Fruit fly (Drosophila melanogaster) whole organism, larva: ENCODE results near the gene CG32318.
"Not testable (repeated sequence)": the region's sequence is repeated elsewhere in the genome, so short reads cannot be mapped to it uniquely, and the experiment has no call there.

Experiments used
- noc ChIP-seq: fragments of 200-800 bp; sonication (Bioruptor generic); optimal IDR thresholded peaks from 3 replicates; lab custom pipeline; 2019; ENCODE audit warnings: missing biosample characterization, mild to moderate bottlenecking, missing genetic modification characterization, moderate library complexity

Gene CG32318

DNA sequence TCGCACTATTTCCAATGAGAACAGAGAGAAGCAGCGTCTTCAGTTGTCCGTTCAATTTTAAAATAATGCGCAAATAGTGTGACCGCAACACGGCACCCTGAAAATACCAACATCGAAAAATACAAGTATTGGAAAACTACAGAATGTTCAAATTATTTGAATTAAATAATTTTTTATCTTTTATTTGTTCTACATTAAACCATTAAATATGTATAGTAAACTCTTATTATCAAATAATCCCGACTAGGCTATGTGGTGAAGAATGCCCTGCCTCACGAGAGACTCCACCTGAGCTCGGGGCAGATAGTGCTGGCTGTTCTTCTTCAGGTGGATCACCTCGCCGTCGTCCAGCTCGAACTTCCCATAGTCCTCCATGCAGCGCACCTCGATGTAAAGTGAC lies at the start of gene CG32318:
TSS of gene CG32318 (minus strand) at position 101 of the 400 bp plus-strand sequence.
- TF ChIP-seq noc (tag; lab: Kevin White, UChicago) = not testable (repeated sequence)

DNA sequence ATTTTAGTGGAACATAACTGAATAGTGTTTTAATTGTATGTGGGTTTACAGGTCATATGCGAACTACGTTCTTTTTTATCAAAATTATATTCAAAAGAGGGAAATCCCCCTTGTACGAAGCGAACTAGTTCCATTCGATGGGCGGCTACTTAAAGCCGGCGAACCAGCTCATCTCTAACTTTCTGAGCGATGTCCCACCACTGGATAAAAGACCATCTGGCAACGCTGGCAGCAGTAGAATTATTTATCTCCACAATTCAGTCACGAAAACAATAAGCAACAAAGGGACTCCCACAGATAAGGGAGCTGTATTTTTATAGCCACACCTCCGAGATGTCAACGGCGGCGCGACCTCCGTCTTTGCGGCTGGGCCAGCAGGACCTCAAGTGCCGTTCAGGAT lies 49.0 kb upstream of the CG32318 start, which contains the start of gene Rabex-5:
TSS of gene Rabex-5 (plus strand) at position 221 of the 400 bp plus-strand sequence.
- TF ChIP-seq noc (tag; lab: Kevin White, UChicago) = no peak

dm6 chr3L:1294835-1295234 lies 48.1 kb upstream of the CG32318 start:
- no peak for TF ChIP-seq noc (tag; lab: Kevin White, UChicago)

DNA sequence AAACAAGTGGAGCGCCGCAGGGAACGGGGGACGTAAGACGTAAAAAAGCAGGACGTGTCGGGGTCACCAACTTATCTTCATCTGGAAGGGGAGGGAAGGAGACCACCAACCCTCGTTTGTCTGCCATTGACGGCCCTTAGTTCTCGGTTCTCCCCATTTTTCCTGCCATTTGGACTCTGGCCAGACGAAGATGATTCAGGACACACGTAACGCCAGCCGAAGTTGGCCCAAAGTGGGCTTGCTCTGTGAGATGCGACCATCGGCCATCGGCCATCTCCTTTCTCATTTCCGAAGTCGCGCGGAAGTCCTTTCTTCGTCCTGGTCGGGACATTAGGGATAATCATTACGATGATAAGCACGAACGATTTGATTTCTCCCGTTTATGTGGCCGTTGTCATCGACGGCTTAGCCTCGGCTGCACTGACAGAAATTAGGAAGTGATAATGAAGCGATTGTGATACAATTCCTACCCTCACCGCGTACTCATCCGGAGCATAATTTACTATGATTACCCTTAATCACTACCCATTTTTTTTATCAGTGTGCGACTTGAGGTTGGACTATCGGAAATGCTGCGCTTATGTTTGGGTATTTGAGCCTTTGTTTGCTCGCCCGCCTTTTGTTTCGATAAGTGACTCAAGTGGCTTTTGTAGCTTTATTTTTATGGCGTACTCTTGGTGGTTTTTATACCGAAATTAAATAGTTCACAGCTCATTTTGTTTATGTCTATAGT lies 34.3 kb upstream of the CG32318 start:
- no peak for TF ChIP-seq noc (tag; lab: Kevin White, UChicago)

DNA sequence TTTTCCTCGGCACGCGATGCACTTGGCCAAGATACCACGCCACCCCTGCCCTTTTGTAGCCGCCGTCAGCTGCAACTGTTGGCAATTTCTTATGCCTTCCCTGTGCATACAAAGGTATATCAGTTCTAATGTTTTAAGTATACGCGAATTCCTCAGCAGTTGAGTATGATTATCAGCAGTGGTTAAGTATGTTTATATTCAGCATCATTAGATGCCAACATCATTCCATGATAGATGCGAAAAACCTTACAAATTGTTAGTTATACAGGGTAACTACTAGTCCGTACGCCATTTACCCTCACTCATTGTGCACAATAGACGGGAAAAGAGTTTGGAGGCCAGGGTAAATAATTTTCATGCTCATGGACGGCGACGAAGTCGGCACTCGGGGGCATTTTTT lies 33.0 kb upstream of the CG32318 start:
- TF ChIP-seq noc (tag; lab: Kevin White, UChicago) = no peak

dm6 chr3L:1277937-1278336 lies 31.2 kb upstream of the CG32318 start:
- TF ChIP-seq noc (tag; lab: Kevin White, UChicago) = no peak

DNA sequence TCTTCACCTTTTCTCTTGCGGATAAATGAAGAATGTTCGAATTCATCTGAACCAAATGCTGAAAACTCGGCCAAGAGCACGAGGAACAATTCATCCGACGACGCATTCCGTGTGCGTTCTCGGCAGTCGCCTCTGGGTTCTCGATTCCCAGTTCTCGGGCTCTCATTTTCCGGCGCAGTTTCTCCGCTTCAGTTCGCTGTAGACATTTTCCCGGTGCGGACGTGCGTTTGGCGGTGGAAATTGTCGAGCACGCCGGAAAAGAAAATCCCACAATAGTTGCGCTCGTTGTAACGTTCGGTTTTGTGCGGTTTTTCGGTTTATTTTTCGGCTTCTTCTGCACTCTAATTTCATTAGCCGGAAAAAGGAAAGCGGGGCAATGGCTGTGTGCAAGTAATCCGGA lies 29.0 kb upstream of the CG32318 start, which contains the start of gene CG32333:
TSS of gene CG32333 (plus strand) at position 190 of the 400 bp plus-strand sequence.
- no peak for TF ChIP-seq noc (tag; lab: Kevin White, UChicago)

dm6 chr3L:1269013-1269412 lies 22.3 kb upstream of the CG32318 start:
- TF ChIP-seq noc (tag; lab: Kevin White, UChicago) = no peak

- no peak for TF ChIP-seq noc (tag; lab: Kevin White, UChicago)
Measured at dm6 chr3L:1265423-1266002, 18.8 kb upstream of the CG32318 start.

- TF ChIP-seq noc (tag; lab: Kevin White, UChicago) = no peak
Measured at dm6 chr3L:1264998-1265397, 18.3 kb upstream of the CG32318 start.

dm6 chr3L:1258547-1258946 lies 11.8 kb upstream of the CG32318 start:
- TF ChIP-seq noc (tag; lab: Kevin White, UChicago) = no peak

dm6 chr3L:1256061-1256780 lies 9.5 kb upstream of the CG32318 start, which contains the start of gene tfc:
Gene tfc (plus strand): TSS chr3L:1256449.
- no peak for TF ChIP-seq noc (tag; lab: Kevin White, UChicago)

DNA sequence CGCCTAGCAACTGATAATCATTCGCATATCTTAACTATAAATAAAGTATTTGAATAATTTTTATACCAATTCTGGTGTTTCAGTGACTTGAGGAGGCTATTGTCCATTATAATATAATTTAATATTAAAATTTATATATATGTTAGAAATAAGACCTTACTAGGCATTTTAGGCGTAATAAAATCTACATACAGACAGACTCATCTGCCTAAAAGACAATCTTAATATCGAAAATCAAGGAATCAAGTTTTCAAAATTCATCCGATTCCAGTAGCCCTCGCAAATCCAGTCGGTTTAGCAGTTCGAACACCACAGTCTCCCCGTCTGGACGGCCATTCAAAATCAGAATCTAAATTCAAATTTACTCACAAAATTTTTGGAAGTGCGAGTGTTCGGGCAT lies 5.0 kb upstream of the CG32318 start, which contains the start of the genes CG9130 and CG9133:
TSS of gene CG9130 (plus strand) at position 301 of the 400 bp plus-strand sequence.
TSS of gene CG9133 (plus strand) at position 301 of the 400 bp plus-strand sequence.
- TF ChIP-seq noc (tag; lab: Kevin White, UChicago) = no peak

dm6 chr3L:1250396-1250795 lies 3.7 kb upstream of the CG32318 start, which contains the start of gene Bfc:
Gene Bfc (plus strand): TSS chr3L:1250696.
- no peak for TF ChIP-seq noc (tag; lab: Kevin White, UChicago)

DNA sequence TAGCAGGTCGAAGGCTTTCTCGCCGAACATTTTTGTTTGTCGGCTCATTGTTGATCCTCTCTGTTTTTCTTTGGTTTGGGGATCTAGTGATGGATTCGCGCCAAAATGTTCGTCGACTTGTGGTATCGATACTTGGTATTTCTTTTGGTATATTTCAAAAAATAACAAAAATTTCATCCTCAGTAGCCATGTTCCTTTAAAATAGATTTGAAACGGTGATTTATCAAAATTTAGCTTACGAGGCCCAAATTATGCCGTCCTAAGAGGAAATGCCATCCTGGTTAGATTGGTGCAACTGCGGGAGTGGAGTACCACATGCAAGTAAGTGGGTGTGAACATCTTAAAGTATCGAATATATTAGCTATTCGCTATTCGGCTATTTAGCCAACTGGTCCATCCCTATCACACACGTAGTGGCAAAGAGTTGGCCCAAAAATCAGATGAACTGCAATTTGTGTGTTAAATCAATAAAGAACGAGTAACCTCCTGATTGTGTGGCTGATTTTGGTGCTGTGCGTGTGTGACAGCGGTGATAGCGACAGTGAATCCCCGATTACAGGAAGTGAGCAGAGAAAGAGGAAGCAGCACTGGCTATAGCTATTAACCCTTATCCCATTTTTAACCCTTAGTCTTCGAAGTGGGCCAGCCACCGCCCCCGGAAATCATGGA lies 1.0 kb upstream of the CG32318 start, which contains the start of the genes Psf1 and Sac1:
TSS of gene Psf1 (minus strand) at position 51 of the 669 bp plus-strand sequence.
TSS of gene Sac1 (plus strand) at position 191 of the 669 bp plus-strand sequence.
- no peak for TF ChIP-seq noc (tag; lab: Kevin White, UChicago)
